Worm (Caenorhabditis elegans) whole organism, L3 larva: Measurements from ENCODE around the gene srj-55.

Experiments used
- elt-1 ChIP-seq: fragments of 150-350 bp; optimal IDR thresholded peaks from 2 replicates; lab custom pipeline; 2014; ENCODE audit warnings: missing biosample characterization, missing genetic modification characterization
- elt-3 ChIP-seq, 3 experiments: fragments of 150-350 bp in 1 of 3; sonication (generic microtip) in 2 of 3; optimal IDR thresholded peaks; 2 replicates in 2 of 3; 4 replicates in 1 of 3; lab custom pipeline; 2014 to 2017; ENCODE audit warnings: missing biosample characterization in 3 of 3, missing genetic modification characterization in 3 of 3
- nhr-28 ChIP-seq: fragments of 150-350 bp; optimal IDR thresholded peaks from 2 replicates; lab custom pipeline; 2014; ENCODE audit warnings: missing biosample characterization, missing genetic modification characterization
- skn-1 ChIP-seq: fragments of 150-350 bp; optimal IDR thresholded peaks from 2 replicates; lab custom pipeline; 2014; ENCODE audit warnings: missing biosample characterization, missing genetic modification characterization
- snpc-4 ChIP-seq: fragments of 150-350 bp; optimal IDR thresholded peaks from 2 replicates; lab custom pipeline; 2014; ENCODE audit warnings: missing biosample characterization, missing genetic modification characterization

- no peak for TF ChIP-seq snpc-4
- TF ChIP-seq elt-3 (tag; optimal IDR thresholded peaks at IDR 0.05; lab: Kevin White, UChicago) = no peak
- no peak for TF ChIP-seq nhr-28 (tag; lab: Kevin White, UChicago)
- no peak for TF ChIP-seq elt-1 (tag; lab: Kevin White, UChicago)
- TF ChIP-seq skn-1 (tag; lab: Kevin White, UChicago) = no peak
Measured at ce11 chrV:2883097-2883496, 25.4 kb upstream of the srj-55 start.
